Fruit fly (Drosophila melanogaster) whole organism, embryonic: Measurements from ENCODE around the gene CG33288.

Source experiments
- Atf-2 ChIP-seq: fragments of 200-800 bp; sonication (Bioruptor generic); optimal IDR thresholded peaks from 2 replicates; lab custom pipeline; 2016; ENCODE audit warnings: missing biosample characterization, missing genetic modification characterization
- CG10267 ChIP-seq: fragments of 200-800 bp; sonication (Bioruptor generic); optimal IDR thresholded peaks from 2 replicates; lab custom pipeline; 2018; ENCODE audit warnings: missing biosample characterization, mild to moderate bottlenecking, missing genetic modification characterization, moderate library complexity
- CG11504 ChIP-seq: fragments of 200-800 bp; sonication (Bioruptor generic); optimal IDR thresholded peaks from 3 replicates; lab custom pipeline; 2019; ENCODE audit warnings: missing biosample characterization, mild to moderate bottlenecking, missing genetic modification characterization, moderate library complexity
- CG12104 ChIP-seq: fragments of 200-800 bp; sonication (Bioruptor generic); optimal IDR thresholded peaks from 3 replicates; lab custom pipeline; 2016; ENCODE audit warnings: missing biosample characterization, missing genetic modification characterization
- CG12236 ChIP-seq: fragments of 200-800 bp; sonication (Bioruptor generic); optimal IDR thresholded peaks from 2 replicates; lab custom pipeline; 2016; ENCODE audit warnings: missing biosample characterization, missing genetic modification characterization
- CG12744 ChIP-seq: fragments of 200-800 bp; sonication (Bioruptor generic); optimal IDR thresholded peaks from 2 replicates; lab custom pipeline; 2016; ENCODE audit warnings: missing biosample characterization, missing genetic modification characterization
- CG14860 ChIP-seq: fragments of 200-800 bp; sonication (Bioruptor generic); IDR thresholded peaks from 3 replicates; pipeline ENCODE4 v1.3.6; 2022; ENCODE audit warnings: missing biosample characterization, missing genetic modification characterization; ENCODE audit not compliant: partially characterized antibody
- CG14965 ChIP-seq: fragments of 200-800 bp; sonication (Bioruptor generic); optimal IDR thresholded peaks from 2 replicates; lab custom pipeline; 2016; ENCODE audit warnings: missing biosample characterization, missing genetic modification characterization, borderline replicate concordance
- CG15514 ChIP-seq: fragments of 200-800 bp; sonication (Bioruptor generic); optimal IDR thresholded peaks from 3 replicates; lab custom pipeline; 2017; ENCODE audit warnings: missing biosample characterization, missing genetic modification characterization, mild to moderate bottlenecking, moderate library complexity, missing genetic modification reagents
- CG1647 ChIP-seq: fragments of 200-800 bp; sonication (Bioruptor generic); optimal IDR thresholded peaks from 3 replicates; lab custom pipeline; 2016; ENCODE audit warnings: missing biosample characterization, missing genetic modification characterization
- CG17568 ChIP-seq: fragments of 200-800 bp; sonication (Bioruptor generic); optimal IDR thresholded peaks from 2 replicates; lab custom pipeline; 2018; ENCODE audit warnings: missing biosample characterization, mild to moderate bottlenecking, missing genetic modification characterization, moderate library complexity
- CG31365 ChIP-seq: fragments of 200-800 bp; sonication (Bioruptor generic); optimal IDR thresholded peaks from 2 replicates; lab custom pipeline; 2018; ENCODE audit warnings: missing biosample characterization, mild to moderate bottlenecking, missing genetic modification characterization
- CG31388 ChIP-seq: fragments of 200-800 bp; sonication (Bioruptor generic); optimal IDR thresholded peaks from 2 replicates; lab custom pipeline; 2016; ENCODE audit warnings: missing biosample characterization, missing genetic modification characterization
- CG31441 ChIP-seq: fragments of 200-800 bp; sonication (Bioruptor generic); IDR thresholded peaks from 2 replicates; pipeline ENCODE4 v1.3.6; 2022; ENCODE audit warnings: missing biosample characterization, missing genetic modification characterization
- CG3995 ChIP-seq: fragments of 200-800 bp; sonication (Bioruptor generic); optimal IDR thresholded peaks from 3 replicates; lab custom pipeline; 2016; ENCODE audit warnings: missing biosample characterization, missing genetic modification characterization
- CG4424 ChIP-seq: fragments of 200-800 bp; sonication (Bioruptor generic); optimal IDR thresholded peaks from 3 replicates; lab custom pipeline; 2016; ENCODE audit warnings: missing biosample characterization, missing genetic modification characterization
- CG6683 ChIP-seq: fragments of 200-800 bp; sonication (Bioruptor generic); optimal IDR thresholded peaks from 2 replicates; lab custom pipeline; 2017; ENCODE audit warnings: missing biosample characterization, mild to moderate bottlenecking, missing genetic modification characterization, missing genetic modification reagents
- CG6689 ChIP-seq: fragments of 200-800 bp; sonication (Bioruptor generic); IDR thresholded peaks from 2 replicates; pipeline ENCODE4 v1.3.6; 2022; ENCODE audit warnings: missing biosample characterization, missing genetic modification characterization
- CHES-1-like ChIP-seq: fragments of 200-800 bp; sonication (Bioruptor generic); optimal IDR thresholded peaks from 2 replicates; lab custom pipeline; 2016; ENCODE audit warnings: missing biosample characterization, missing genetic modification characterization
- Camta ChIP-seq: fragments of 200-800 bp; sonication (Bioruptor generic); optimal IDR thresholded peaks from 2 replicates; lab custom pipeline; 2016; ENCODE audit warnings: missing biosample characterization, missing genetic modification characterization
- CrebB ChIP-seq: fragments of 200-800 bp; sonication (Bioruptor generic); optimal IDR thresholded peaks from 3 replicates; lab custom pipeline; 2018; ENCODE audit warnings: missing biosample characterization, mild to moderate bottlenecking, missing genetic modification characterization
- Dfd ChIP-seq, 2 experiments: fragments of >200 bp; optimal IDR thresholded peaks; 2 replicates each; lab custom pipeline; 2017; ENCODE audit warnings: missing biosample characterization in 2 of 2, missing genetic modification characterization in 2 of 2
- Dll ChIP-seq: fragments of 200-800 bp; sonication (Bioruptor generic); IDR thresholded peaks from 4 replicates; pipeline ENCODE4 v1.3.6; 2022; ENCODE audit warnings: missing biosample characterization, missing genetic modification characterization; ENCODE audit not compliant: partially characterized antibody
- Doc2 ChIP-seq: fragments of 200-800 bp; sonication (Bioruptor generic); IDR thresholded peaks from 2 replicates; pipeline ENCODE4 v1.3.6; 2022; ENCODE audit warnings: missing biosample characterization, missing genetic modification characterization
- Dp ChIP-seq: fragments of 200-800 bp; sonication (Bioruptor generic); optimal IDR thresholded peaks from 2 replicates; lab custom pipeline; 2018; ENCODE audit warnings: missing biosample characterization, mild to moderate bottlenecking, missing genetic modification characterization, moderate library complexity
- Gug ChIP-seq: fragments of 200-800 bp; sonication (Bioruptor generic); IDR thresholded peaks from 4 replicates; pipeline ENCODE4 v1.3.6; 2022; ENCODE audit warnings: missing biosample characterization, missing genetic modification characterization
- Hmx ChIP-seq: fragments of 200-800 bp; sonication (Bioruptor generic); optimal IDR thresholded peaks from 2 replicates; lab custom pipeline; 2016; ENCODE audit warnings: missing biosample characterization, missing genetic modification characterization
- Hr51 ChIP-seq, 2 experiments: fragments of 200-800 bp; sonication (Bioruptor generic); optimal IDR thresholded peaks; 2 replicates in 1 of 2; 3 replicates in 1 of 2; lab custom pipeline; 2016 to 2018; ENCODE audit warnings: missing biosample characterization in 2 of 2, missing genetic modification characterization in 2 of 2, mild to moderate bottlenecking in 1 of 2, moderate library complexity in 1 of 2
- Lim3 ChIP-seq: fragments of 200-800 bp; sonication (Bioruptor generic); IDR thresholded peaks from 2 replicates; pipeline ENCODE4 v1.3.6; 2022; ENCODE audit warnings: missing biosample characterization, missing genetic modification characterization
- Lpt ChIP-seq: fragments of >200 bp; optimal IDR thresholded peaks from 2 replicates; lab custom pipeline; 2018; ENCODE audit warnings: missing biosample characterization, missing genetic modification characterization
- NK7.1 ChIP-seq: fragments of 200-800 bp; sonication (Bioruptor generic); optimal IDR thresholded peaks from 3 replicates; lab custom pipeline; 2016; ENCODE audit warnings: missing biosample characterization, missing genetic modification characterization
- Spps ChIP-seq: fragments of 200-800 bp; sonication (Bioruptor generic); optimal IDR thresholded peaks from 2 replicates; lab custom pipeline; 2018; ENCODE audit warnings: missing biosample characterization, mild to moderate bottlenecking, missing genetic modification characterization
- Sry-δ ChIP-seq: fragments of 200-800 bp; sonication (Bioruptor generic); optimal IDR thresholded peaks from 2 replicates; lab custom pipeline; 2016; ENCODE audit warnings: missing biosample characterization, missing genetic modification characterization
- br ChIP-seq: fragments of >200 bp; optimal IDR thresholded peaks from 2 replicates; lab custom pipeline; 2017
- corto ChIP-seq: fragments of 200-800 bp; sonication (Bioruptor generic); optimal IDR thresholded peaks from 2 replicates; lab custom pipeline; 2016; ENCODE audit warnings: missing biosample characterization, mild to moderate bottlenecking, missing genetic modification characterization, moderate library complexity
- disco-r ChIP-seq: fragments of 200-800 bp; sonication (Bioruptor generic); optimal IDR thresholded peaks from 2 replicates; lab custom pipeline; 2016; ENCODE audit warnings: missing biosample characterization, missing genetic modification characterization
- fru ChIP-seq: fragments of >200 bp; optimal IDR thresholded peaks from 2 replicates; lab custom pipeline; 2017
- ham ChIP-seq: fragments of 200-800 bp; sonication (Bioruptor generic); IDR thresholded peaks from 2 replicates; pipeline ENCODE4 v1.3.6; 2022; ENCODE audit warnings: missing biosample characterization, missing genetic modification characterization
- jing ChIP-seq: fragments of 200-800 bp; sonication (Bioruptor generic); optimal IDR thresholded peaks from 2 replicates; lab custom pipeline; 2018; ENCODE audit warnings: missing biosample characterization, mild to moderate bottlenecking, missing genetic modification characterization
- lov ChIP-seq, 2 experiments: fragments of 200-800 bp in 1 of 2; fragments of >200 bp in 1 of 2; sonication (Bioruptor generic) in 1 of 2; IDR thresholded peaks in 1 of 2; optimal IDR thresholded peaks in 1 of 2; 2 replicates in 1 of 2; 3 replicates in 1 of 2; pipeline versions ENCODE4 v1.3.6 to Lab custom; 2017 to 2022; ENCODE audit warnings: missing biosample characterization in 1 of 2, missing genetic modification characterization in 1 of 2
- nom ChIP-seq: fragments of 200-800 bp; sonication (Bioruptor generic); optimal IDR thresholded peaks from 2 replicates; lab custom pipeline; 2017; ENCODE audit warnings: missing biosample characterization, missing genetic modification characterization, mild to moderate bottlenecking, moderate library complexity, missing genetic modification reagents
- sima ChIP-seq: fragments of 200-800 bp; sonication (Bioruptor generic); optimal IDR thresholded peaks from 2 replicates; lab custom pipeline; 2016; ENCODE audit warnings: missing biosample characterization, missing genetic modification characterization
- slp2 ChIP-seq: fragments of 200-800 bp; sonication (Bioruptor generic); optimal IDR thresholded peaks from 2 replicates; lab custom pipeline; 2016; ENCODE audit warnings: missing biosample characterization, missing genetic modification characterization
- sr ChIP-seq: fragments of 200-800 bp; sonication (Bioruptor generic); IDR thresholded peaks from 3 replicates; pipeline ENCODE4 v1.3.6; 2022; ENCODE audit warnings: missing biosample characterization, missing genetic modification characterization
- sug ChIP-seq: fragments of 200-800 bp; optimal IDR thresholded peaks from 2 replicates; lab custom pipeline; 2019; ENCODE audit warnings: missing biosample characterization, mild to moderate bottlenecking, missing genetic modification characterization, moderate library complexity
- tgo ChIP-seq: fragments of 200-800 bp; sonication (Bioruptor generic); IDR thresholded peaks from 3 replicates; pipeline ENCODE4 v1.3.6; 2022; ENCODE audit warnings: missing biosample characterization, missing genetic modification characterization

The CG33288 gene

DNA sequence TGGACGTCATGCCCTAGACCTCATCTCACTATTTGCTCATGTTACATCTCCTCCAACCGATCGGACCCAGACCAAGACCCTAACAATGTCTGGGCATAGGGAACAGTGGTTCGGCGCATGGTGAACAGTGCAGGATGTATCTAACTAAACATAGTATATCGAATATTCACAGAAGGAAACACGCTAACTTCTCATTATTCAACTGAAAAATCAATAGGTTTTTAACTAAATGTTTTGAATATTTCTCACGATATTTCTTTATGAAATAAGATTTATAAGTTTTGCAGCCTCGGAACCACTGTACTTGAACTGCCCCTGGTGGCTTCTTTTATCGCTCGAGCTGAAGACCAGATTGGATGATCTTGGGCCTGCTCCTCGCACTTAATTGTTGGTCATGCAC, 26.0 kb downstream of the CG33288 start (continued):
- TF ChIP-seq Hr51 (GFP tag; optimal IDR thresholded peaks at IDR 0.05; lab: Kevin White, UChicago) (no peak), nom (GFP tag; lab: Kevin White, UChicago) (peak; percentile 8), Spps (tag; lab: Kevin White, UChicago) (peak; percentile 71), CG15514 (GFP tag; lab: Kevin White, UChicago) (no peak), Hmx (GFP tag; lab: Kevin White, UChicago) (no peak), tgo (GFP tag; lab: Robert Waterston, UW) (peak; percentile 57; the same call in 2 of the 3 replicates), Gug (GFP tag; lab: Robert Waterston, UW) (peak; percentile 26; the same call in 1 of the 4 replicates), CG12104 (peak; percentile 4), CG10267 (tag; lab: Kevin White, UChicago) (peak; percentile 77), Lim3 (GFP tag; lab: Robert Waterston, UW) (no peak), CG14965 (GFP tag; lab: Kevin White, UChicago) (no peak), Atf-2 (GFP tag; lab: Kevin White, UChicago) (peak; percentile 31), sima (GFP tag; lab: Kevin White, UChicago) (no peak), ham (no peak), CG3995 (no peak), lov (optimal IDR thresholded peaks at IDR 0.05; lab: Kevin White, UChicago) (no peak), lov (GFP tag; IDR thresholded peaks at IDR 0.05; lab: Robert Waterston, UW) (no peak), CG31365 (tag; lab: Kevin White, UChicago) (no peak), Dll (no peak), br (no peak), sr (GFP tag; lab: Robert Waterston, UW) (no peak), CG31441 (GFP tag; lab: Robert Waterston, UW) (peak; percentile 71), Dfd (GFP tag; optimal IDR thresholded peaks at IDR 0.05; lab: Kevin White, UChicago) (no peak), Camta (GFP tag; lab: Kevin White, UChicago) (peak; percentile 9), fru (lab: Kevin White, UChicago) (no peak), CG6683 (GFP tag; lab: Kevin White, UChicago) (no peak), CG12236 (GFP tag; lab: Kevin White, UChicago) (peak; percentile 20), CG17568 (GFP tag; lab: Kevin White, UChicago) (no peak), sug (tag; lab: Kevin White, UChicago) (no peak), Doc2 (GFP tag; lab: Robert Waterston, UW) (no peak), CG31388 (GFP tag; lab: Kevin White, UChicago) (no peak), CHES-1-like (GFP tag; lab: Kevin White, UChicago) (no peak), NK7.1 (no peak), CG6689 (GFP tag; lab: Robert Waterston, UW) (peak; percentile 65; the same call in 1 of the 2 replicates), Dp (GFP tag; lab: Kevin White, UChicago) (no peak), CG14860 (GFP tag; lab: Robert Waterston, UW) (no peak), Sry-δ (GFP tag; lab: Kevin White, UChicago) (no peak), disco-r (peak; percentile 1), CG12744 (no peak), CG1647 (GFP tag; lab: Kevin White, UChicago) (no peak), CG4424 (GFP tag; lab: Kevin White, UChicago) (peak; percentile 75), Lpt (GFP tag; lab: Kevin White, UChicago) (no peak), slp2 (GFP tag; lab: Kevin White, UChicago) (peak; percentile 44), jing (peak; percentile 19), CrebB (tag; lab: Kevin White, UChicago) (no peak), CG11504 (tag; lab: Kevin White, UChicago) (peak; percentile 55), corto (no peak)
